Worm (Caenorhabditis elegans): ENCODE data around the gene B0222.5.

DNA sequence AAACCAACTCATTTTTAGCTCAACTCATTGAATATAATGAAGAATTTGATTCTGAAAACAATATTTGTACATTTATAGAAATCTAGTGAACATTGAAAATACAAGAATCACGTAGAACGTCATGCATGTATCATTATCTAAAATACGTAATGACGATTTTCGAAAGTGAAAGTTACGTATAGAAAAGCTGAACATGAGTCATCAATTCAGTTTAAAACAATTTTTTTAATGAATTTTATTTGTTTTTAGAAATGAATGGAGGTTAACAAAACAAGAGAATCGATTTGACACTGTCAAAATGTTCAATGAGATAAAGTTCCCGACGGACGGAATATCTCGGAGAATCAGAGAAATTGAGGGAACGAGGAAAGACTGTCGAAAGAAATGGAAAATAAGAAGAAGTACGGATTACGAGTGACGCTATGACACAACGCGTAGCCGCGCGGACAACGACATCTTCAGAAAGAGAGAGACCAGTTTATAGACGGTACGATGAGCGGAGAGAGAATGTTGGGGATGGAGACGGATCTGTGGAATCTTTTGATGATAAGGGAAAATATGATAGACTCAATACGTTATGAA is 27.1 kb upstream of the B0222.5 start, which contains the start of gene ptr-1:
- TF ChIP-seq F10E7.11 (tag; optimal IDR thresholded peaks at IDR 0.05) (no peak), nhr-27 (tag; optimal IDR thresholded peaks at IDR 0.05) (no peak), ceh-79 (tag; optimal IDR thresholded peaks at IDR 0.05) (no peak)
